Worm (Caenorhabditis elegans) whole organism, L2 larva: ENCODE data around the gene F17C11.11.

Source experiments
- F13H6.1 ChIP-seq: sonication (generic microtip); optimal IDR thresholded peaks from 2 replicates; lab custom pipeline; 2016; ENCODE audit warnings: missing genetic modification characterization, missing compliant biosample characterization
- R02D3.7 ChIP-seq: fragments of 150-350 bp; optimal IDR thresholded peaks from 2 replicates; lab custom pipeline; 2014; ENCODE audit warnings: missing biosample characterization, missing genetic modification characterization
- Y55F3AM.14 ChIP-seq: fragments of 200-800 bp; sonication (Bioruptor generic); optimal IDR thresholded peaks from 2 replicates; lab custom pipeline; 2018; ENCODE audit warnings: mild to moderate bottlenecking, missing genetic modification characterization, missing compliant biosample characterization
- ZK546.5 ChIP-seq: sonication (generic microtip); optimal IDR thresholded peaks from 2 replicates; lab custom pipeline; 2017; ENCODE audit warnings: missing biosample characterization, missing genetic modification characterization
- alr-1 ChIP-seq: fragments of 150-350 bp; optimal IDR thresholded peaks from 2 replicates; lab custom pipeline; 2014; ENCODE audit warnings: missing biosample characterization, missing genetic modification characterization
- aly-2 ChIP-seq: fragments of 150-350 bp; optimal IDR thresholded peaks from 2 replicates; lab custom pipeline; 2014; ENCODE audit warnings: missing biosample characterization, missing genetic modification characterization
- ama-1 ChIP-seq: fragments of 150-350 bp; optimal IDR thresholded peaks from 2 replicates; lab custom pipeline; 2018; ENCODE audit warnings: inconsistent platforms
- blmp-1 ChIP-seq: sonication (generic microtip); optimal IDR thresholded peaks from 2 replicates; lab custom pipeline; 2017; ENCODE audit warnings: missing genetic modification characterization, mild to moderate bottlenecking, missing compliant biosample characterization, antibody characterized with exemption, moderate library complexity; ENCODE audit not compliant: insufficient read depth
- ceh-16 ChIP-seq: fragments of 150-350 bp; optimal IDR thresholded peaks from 2 replicates; lab custom pipeline; 2014; ENCODE audit warnings: missing biosample characterization, missing genetic modification characterization
- ceh-82 ChIP-seq: fragments of 150-350 bp; optimal IDR thresholded peaks from 2 replicates; lab custom pipeline; 2014; ENCODE audit warnings: missing biosample characterization, missing genetic modification characterization
- dmd-4 ChIP-seq: sonication (generic microtip); optimal IDR thresholded peaks from 2 replicates; lab custom pipeline; 2017; ENCODE audit warnings: missing biosample characterization, missing genetic modification characterization
- egl-27 ChIP-seq: sonication (generic microtip); optimal IDR thresholded peaks from 3 replicates; lab custom pipeline; 2017; ENCODE audit warnings: missing biosample characterization, missing genetic modification reagents, missing genetic modification characterization
- elt-1 ChIP-seq: fragments of 150-350 bp; optimal IDR thresholded peaks from 2 replicates; lab custom pipeline; 2014; ENCODE audit warnings: missing biosample characterization, missing genetic modification characterization
- elt-3 ChIP-seq: sonication (generic microtip); optimal IDR thresholded peaks from 2 replicates; lab custom pipeline; 2017; ENCODE audit warnings: missing biosample characterization, missing genetic modification characterization
- fos-1 ChIP-seq: fragments of 150-350 bp; optimal IDR thresholded peaks from 2 replicates; lab custom pipeline; 2014; ENCODE audit warnings: missing biosample characterization, missing genetic modification characterization
- gmeb-1 ChIP-seq: fragments of 150-350 bp; optimal IDR thresholded peaks from 2 replicates; lab custom pipeline; 2014; ENCODE audit warnings: missing biosample characterization, missing genetic modification characterization
- lin-13 ChIP-seq: fragments of 150-350 bp; optimal IDR thresholded peaks from 2 replicates; lab custom pipeline; 2014; ENCODE audit warnings: missing biosample characterization, missing genetic modification reagents, missing genetic modification characterization
- lin-39 ChIP-seq: fragments of 150-350 bp; optimal IDR thresholded peaks from 2 replicates; lab custom pipeline; 2014; ENCODE audit warnings: missing biosample characterization, missing genetic modification reagents, missing genetic modification characterization
- lsy-2 ChIP-seq, 2 experiments: fragments of 150-350 bp in 1 of 2; sonication (generic microtip) in 1 of 2; optimal IDR thresholded peaks; 2 replicates each; lab custom pipeline; 2014 to 2017; ENCODE audit warnings: missing biosample characterization in 2 of 2, missing genetic modification characterization in 2 of 2
- mab-5 ChIP-seq: fragments of 150-350 bp; optimal IDR thresholded peaks from 2 replicates; lab custom pipeline; 2014; ENCODE audit warnings: missing biosample characterization, missing genetic modification characterization
- mbf-1 ChIP-seq: sonication (generic microtip); optimal IDR thresholded peaks from 2 replicates; lab custom pipeline; 2017; ENCODE audit warnings: missing biosample characterization, missing genetic modification characterization
- mdl-1 ChIP-seq, 2 experiments: fragments of 150-350 bp in 1 of 2; sonication (generic microtip) in 1 of 2; optimal IDR thresholded peaks; 2 replicates each; lab custom pipeline; 2017; ENCODE audit warnings: missing biosample characterization in 2 of 2, missing genetic modification characterization in 2 of 2
- nhr-11 ChIP-seq: fragments of 150-350 bp; optimal IDR thresholded peaks from 2 replicates; lab custom pipeline; 2014; ENCODE audit warnings: missing biosample characterization, missing genetic modification characterization
- nhr-129 ChIP-seq: fragments of 150-350 bp; optimal IDR thresholded peaks from 2 replicates; lab custom pipeline; 2014; ENCODE audit warnings: missing biosample characterization, missing genetic modification characterization
- nhr-21 ChIP-seq: fragments of 150-350 bp; optimal IDR thresholded peaks from 2 replicates; lab custom pipeline; 2014; ENCODE audit warnings: missing biosample characterization, missing genetic modification characterization
- nhr-23 ChIP-seq: fragments of 150-350 bp; optimal IDR thresholded peaks from 2 replicates; lab custom pipeline; 2014; ENCODE audit warnings: missing biosample characterization, missing genetic modification reagents, missing genetic modification characterization
- nhr-25 ChIP-seq: fragments of 150-350 bp; sonication (generic microtip); optimal IDR thresholded peaks from 3 replicates; lab custom pipeline; 2014; ENCODE audit warnings: missing biosample characterization, missing genetic modification characterization
- peb-1 ChIP-seq: fragments of 150-350 bp; optimal IDR thresholded peaks from 2 replicates; lab custom pipeline; 2014; ENCODE audit warnings: missing biosample characterization, missing genetic modification characterization
- skn-1 ChIP-seq: sonication (generic microtip); optimal IDR thresholded peaks from 2 replicates; lab custom pipeline; 2017; ENCODE audit warnings: missing biosample characterization, missing genetic modification characterization
- sma-3 ChIP-seq: sonication (generic microtip); optimal IDR thresholded peaks from 2 replicates; lab custom pipeline; 2016; ENCODE audit warnings: missing genetic modification reagents, missing genetic modification characterization, missing compliant biosample characterization
- sma-9 ChIP-seq, 2 experiments: fragments of 150-350 bp in 1 of 2; sonication (generic microtip) in 1 of 2; optimal IDR thresholded peaks; 2 replicates each; lab custom pipeline; 2014 to 2016; ENCODE audit warnings: missing genetic modification characterization in 2 of 2, mild to moderate bottlenecking in 1 of 2, missing biosample characterization in 1 of 2, missing compliant biosample characterization in 1 of 2, missing genetic modification reagents in 1 of 2, moderate library complexity in 1 of 2
- snpc-4 ChIP-seq: fragments of 150-350 bp; optimal IDR thresholded peaks from 2 replicates; lab custom pipeline; 2014; ENCODE audit warnings: missing biosample characterization, missing genetic modification characterization
- unc-39 ChIP-seq: fragments of 150-350 bp; optimal IDR thresholded peaks from 2 replicates; lab custom pipeline; 2014; ENCODE audit warnings: missing biosample characterization, missing genetic modification characterization
- ztf-4 ChIP-seq: fragments of 150-350 bp; optimal IDR thresholded peaks from 2 replicates; lab custom pipeline; 2014; ENCODE audit warnings: missing biosample characterization, missing genetic modification characterization

Gene F17C11.11

ce11 chrV:10951655-10952278, 13.2 kb upstream of the F17C11.11 start, which contains the start of gene F17C11.4 (continued):
- TF ChIP-seq egl-27 (tag; lab: Kevin White, UChicago) (peak; percentile 49), aly-2 (tag; lab: Kevin White, UChicago) (no peak), skn-1 (tag; lab: Kevin White, UChicago) (no peak), ZK546.5 (tag; lab: Kevin White, UChicago) (no peak), snpc-4 (tag; lab: Kevin White, UChicago) (peak; percentile 48), fos-1 (peak; percentile 66)

DNA sequence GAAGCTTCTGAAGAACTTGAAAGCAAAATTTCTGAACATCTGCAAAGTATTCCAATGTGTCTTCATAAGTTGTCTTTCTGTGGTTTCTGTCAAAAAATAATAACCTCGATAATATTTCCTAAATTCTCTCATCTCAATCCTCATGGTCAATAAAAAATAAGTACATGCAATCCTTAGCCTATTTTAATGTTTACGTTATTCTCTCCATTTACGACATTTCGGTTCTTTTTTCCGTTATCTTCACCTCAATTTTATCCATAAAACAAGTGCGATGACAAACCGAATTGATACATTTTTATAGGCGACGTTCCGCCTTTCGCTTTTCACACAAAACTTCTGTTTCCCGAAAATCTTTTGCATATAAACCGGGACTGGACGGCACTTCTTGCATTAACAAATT, 10.9 kb upstream of the F17C11.11 start, which contains the start of gene col-153:
Gene col-153 (plus strand): TSS at position 301 of the 400 bp plus-strand sequence.
- TF ChIP-seq blmp-1 (tag; lab: Kevin White, UChicago): no peak
- no peak for TF ChIP-seq elt-1 (tag; lab: Kevin White, UChicago)
- TF ChIP-seq sma-3: no peak

ce11 chrV:10947930-10948329, 9.3 kb upstream of the F17C11.11 start, which contains the start of gene F17C11.2:
Gene F17C11.2, plus strand, starts transcription at chrV:10948230.
- no peak for TF ChIP-seq snpc-4 (tag; lab: Kevin White, UChicago)
- no peak for TF ChIP-seq mdl-1 (tag; optimal IDR thresholded peaks at IDR 0.05; lab: Kevin White, UChicago)
- TF ChIP-seq aly-2 (tag; lab: Kevin White, UChicago): no peak
- TF ChIP-seq elt-3: no peak
- no peak for TF ChIP-seq nhr-129
- no peak for TF ChIP-seq Y55F3AM.14 (GFP tag; lab: Kevin White, UChicago)
- no peak for TF ChIP-seq sma-9 (GFP tag; optimal IDR thresholded peaks at IDR 0.05; lab: Kevin White, UChicago)
- no peak for TF ChIP-seq sma-9 (tag; optimal IDR thresholded peaks at IDR 0.05; lab: Kevin White, UChicago)
- TF ChIP-seq gmeb-1 (tag; lab: Kevin White, UChicago): no peak
- no peak for TF ChIP-seq lin-13 (GFP tag; lab: Kevin White, UChicago)
- TF ChIP-seq mab-5 (tag; lab: Kevin White, UChicago): no peak
- no peak for TF ChIP-seq F13H6.1 (tag; lab: Kevin White, UChicago)
- no peak for TF ChIP-seq nhr-21

ce11 chrV:10947210-10947609, 8.6 kb upstream of the F17C11.11 start:
- TF ChIP-seq ceh-82 (tag; lab: Kevin White, UChicago): no peak
- no peak for TF ChIP-seq ztf-4 (tag; lab: Kevin White, UChicago)
- TF ChIP-seq F13H6.1 (tag; lab: Kevin White, UChicago): no peak
- no peak for TF ChIP-seq alr-1 (tag; lab: Kevin White, UChicago)
- no peak for TF ChIP-seq mab-5 (tag; lab: Kevin White, UChicago)
- TF ChIP-seq skn-1 (tag; lab: Kevin White, UChicago): no peak
- no peak for TF ChIP-seq nhr-25 (tag; lab: Kevin White, UChicago)
- no peak for TF ChIP-seq fos-1
- TF ChIP-seq nhr-11: no peak
- no peak for TF ChIP-seq snpc-4 (tag; lab: Kevin White, UChicago)
- TF ChIP-seq unc-39: no peak
- no peak for TF ChIP-seq lin-39 (tag; lab: Kevin White, UChicago)
- TF ChIP-seq blmp-1 (tag; lab: Kevin White, UChicago): no peak
- TF ChIP-seq peb-1: no peak
- TF ChIP-seq R02D3.7: no peak
- TF ChIP-seq nhr-23 (tag; lab: Kevin White, UChicago): no peak
- no peak for TF ChIP-seq elt-1 (tag; lab: Kevin White, UChicago)

ce11 chrV:10944903-10945302, 6.3 kb upstream of the F17C11.11 start:
- TF ChIP-seq ceh-16 (tag; lab: Kevin White, UChicago): no peak
- no peak for TF ChIP-seq dmd-4 (tag; lab: Kevin White, UChicago)
- no peak for TF ChIP-seq F13H6.1 (tag; lab: Kevin White, UChicago)
- TF ChIP-seq nhr-129: no peak
- TF ChIP-seq peb-1: no peak
- no peak for TF ChIP-seq nhr-25 (tag; lab: Kevin White, UChicago)
- peak in 1 of 2 experiments; percentile 15 for TF ChIP-seq lsy-2 (tag; optimal IDR thresholded peaks at IDR 0.05; lab: Kevin White, UChicago)
- TF ChIP-seq ama-1 (lab: Kevin White, UChicago): no peak
- no peak for TF ChIP-seq mbf-1 (tag; lab: Kevin White, UChicago)
